Worm (Caenorhabditis elegans) whole organism, L3 larva: ENCODE measurements around the gene lips-13.
A peak's percentile ranks its signal among the peaks of the same experiment; 100 is the strongest.

ENCODE experiments used
- ceh-28 ChIP-seq: fragments of 150-350 bp; optimal IDR thresholded peaks from 2 replicates; lab custom pipeline; 2014; ENCODE audit warnings: missing biosample characterization, missing genetic modification reagents, missing genetic modification characterization
- ceh-82 ChIP-seq: fragments of 150-350 bp; optimal IDR thresholded peaks from 2 replicates; lab custom pipeline; 2014; ENCODE audit warnings: missing biosample characterization, missing genetic modification characterization
- ceh-9 ChIP-seq: sonication (generic microtip); optimal IDR thresholded peaks from 2 replicates; lab custom pipeline; 2018; ENCODE audit warnings: missing biosample characterization, missing genetic modification characterization
- daf-12 ChIP-seq: fragments of 150-350 bp; optimal IDR thresholded peaks from 2 replicates; lab custom pipeline; 2014; ENCODE audit warnings: missing biosample characterization, missing genetic modification reagents, missing genetic modification characterization
- egl-27 ChIP-seq: sonication (generic microtip); optimal IDR thresholded peaks from 4 replicates; lab custom pipeline; 2017; ENCODE audit warnings: missing biosample characterization, missing genetic modification reagents, missing genetic modification characterization
- egl-5 ChIP-seq: fragments of 150-350 bp; optimal IDR thresholded peaks from 2 replicates; lab custom pipeline; 2017; ENCODE audit warnings: missing biosample characterization, missing genetic modification reagents, missing genetic modification characterization, inconsistent platforms
- elt-2 ChIP-seq: sonication (generic microtip); optimal IDR thresholded peaks from 2 replicates; lab custom pipeline; 2016; ENCODE audit warnings: missing genetic modification reagents, mild to moderate bottlenecking, missing genetic modification characterization, missing compliant biosample characterization
- fkh-10 ChIP-seq: sonication (generic microtip); optimal IDR thresholded peaks from 2 replicates; lab custom pipeline; 2017; ENCODE audit warnings: missing biosample characterization, missing genetic modification reagents, missing genetic modification characterization
- fkh-2 ChIP-seq: fragments of 150-350 bp; optimal IDR thresholded peaks from 2 replicates; lab custom pipeline; 2014; ENCODE audit warnings: missing biosample characterization, missing genetic modification reagents, missing genetic modification characterization
- fos-1 ChIP-seq: fragments of 150-350 bp; optimal IDR thresholded peaks from 2 replicates; lab custom pipeline; 2014; ENCODE audit warnings: missing biosample characterization, missing genetic modification characterization
- hmg-11 ChIP-seq: sonication (generic microtip); optimal IDR thresholded peaks from 2 replicates; lab custom pipeline; 2016; ENCODE audit warnings: missing genetic modification characterization, missing compliant biosample characterization
- jun-1 ChIP-seq: fragments of 150-350 bp; optimal IDR thresholded peaks from 2 replicates; lab custom pipeline; 2014; ENCODE audit warnings: missing biosample characterization, missing genetic modification reagents, missing genetic modification characterization
- lin-15B ChIP-seq: fragments of 150-350 bp; optimal IDR thresholded peaks from 2 replicates; lab custom pipeline; 2014; ENCODE audit warnings: missing biosample characterization, missing genetic modification characterization
- lin-39 ChIP-seq: fragments of 150-350 bp; optimal IDR thresholded peaks from 2 replicates; lab custom pipeline; 2018; ENCODE audit warnings: missing biosample characterization, missing genetic modification reagents, missing genetic modification characterization
- lsy-12 ChIP-seq: sonication (generic microtip); optimal IDR thresholded peaks from 2 replicates; lab custom pipeline; 2016; ENCODE audit warnings: mild to moderate bottlenecking, missing genetic modification characterization, missing compliant biosample characterization
- mml-1 ChIP-seq: fragments of 150-350 bp; sonication (generic microtip); optimal IDR thresholded peaks from 3 replicates; lab custom pipeline; 2014; ENCODE audit warnings: missing biosample characterization, missing genetic modification characterization
- nfya-1 ChIP-seq: sonication (generic microtip); optimal IDR thresholded peaks from 2 replicates; lab custom pipeline; 2017; ENCODE audit warnings: missing genetic modification characterization, mild to moderate bottlenecking, missing compliant biosample characterization, antibody characterized with exemption, moderate library complexity; ENCODE audit not compliant: insufficient read depth
- nhr-11 ChIP-seq: fragments of 150-350 bp; optimal IDR thresholded peaks from 2 replicates; lab custom pipeline; 2014; ENCODE audit warnings: missing biosample characterization, missing genetic modification characterization
- nhr-12 ChIP-seq: fragments of 150-350 bp; optimal IDR thresholded peaks from 2 replicates; lab custom pipeline; 2014; ENCODE audit warnings: missing biosample characterization, missing genetic modification characterization
- nhr-23 ChIP-seq: fragments of 150-350 bp; optimal IDR thresholded peaks from 2 replicates; lab custom pipeline; 2014; ENCODE audit warnings: missing biosample characterization, missing genetic modification reagents, missing genetic modification characterization
- nhr-237 ChIP-seq: fragments of 150-350 bp; optimal IDR thresholded peaks from 2 replicates; lab custom pipeline; 2014; ENCODE audit warnings: missing biosample characterization, missing genetic modification characterization
- nhr-25 ChIP-seq: sonication (generic microtip); optimal IDR thresholded peaks from 2 replicates; lab custom pipeline; 2017; ENCODE audit warnings: missing biosample characterization, missing genetic modification characterization
- nhr-28 ChIP-seq: fragments of 150-350 bp; optimal IDR thresholded peaks from 2 replicates; lab custom pipeline; 2014; ENCODE audit warnings: missing biosample characterization, missing genetic modification characterization
- nhr-67 ChIP-seq: fragments of 150-350 bp; optimal IDR thresholded peaks from 2 replicates; lab custom pipeline; 2014; ENCODE audit warnings: missing biosample characterization, missing genetic modification characterization
- nhr-76 ChIP-seq: fragments of 150-350 bp; sonication (generic microtip); optimal IDR thresholded peaks from 5 replicates; lab custom pipeline; 2014; ENCODE audit warnings: missing biosample characterization, missing genetic modification characterization
- nhr-77 ChIP-seq: fragments of 150-350 bp; optimal IDR thresholded peaks from 2 replicates; lab custom pipeline; 2014; ENCODE audit warnings: missing biosample characterization, missing genetic modification characterization
- pha-4 ChIP-seq: fragments of 150-350 bp; optimal IDR thresholded peaks from 2 replicates; lab custom pipeline; 2014; ENCODE audit warnings: missing biosample characterization, missing genetic modification reagents, missing genetic modification characterization
- pqm-1 ChIP-seq: fragments of 150-350 bp; optimal IDR thresholded peaks from 2 replicates; lab custom pipeline; 2017; ENCODE audit warnings: missing biosample characterization, missing genetic modification characterization, inconsistent platforms
- sea-2 ChIP-seq: fragments of 150-350 bp; sonication (generic microtip); optimal IDR thresholded peaks from 4 replicates; lab custom pipeline; 2014; ENCODE audit warnings: missing biosample characterization, missing genetic modification reagents, missing genetic modification characterization
- skn-1 ChIP-seq: fragments of 150-350 bp; optimal IDR thresholded peaks from 2 replicates; lab custom pipeline; 2014; ENCODE audit warnings: missing biosample characterization, missing genetic modification characterization
- snpc-4 ChIP-seq: fragments of 150-350 bp; optimal IDR thresholded peaks from 2 replicates; lab custom pipeline; 2014; ENCODE audit warnings: missing biosample characterization, missing genetic modification characterization
- tbx-2 ChIP-seq: sonication (generic microtip); optimal IDR thresholded peaks from 2 replicates; lab custom pipeline; 2016; ENCODE audit warnings: mild to moderate bottlenecking, missing genetic modification characterization, missing compliant biosample characterization
- unc-39 ChIP-seq: sonication (generic microtip); optimal IDR thresholded peaks from 4 replicates; lab custom pipeline; 2017; ENCODE audit warnings: missing biosample characterization, missing genetic modification characterization
- unc-62 ChIP-seq: fragments of 150-350 bp; sonication (generic microtip); optimal IDR thresholded peaks from 4 replicates; lab custom pipeline; 2014; ENCODE audit warnings: missing biosample characterization, missing genetic modification reagents, missing genetic modification characterization
- zag-1 ChIP-seq: fragments of 150-350 bp; optimal IDR thresholded peaks from 2 replicates; lab custom pipeline; 2014; ENCODE audit warnings: missing biosample characterization, missing genetic modification characterization
- ztf-11 ChIP-seq: fragments of 150-350 bp; optimal IDR thresholded peaks from 2 replicates; lab custom pipeline; 2014; ENCODE audit warnings: missing biosample characterization, missing genetic modification characterization
- ztf-4 ChIP-seq: fragments of 150-350 bp; optimal IDR thresholded peaks from 2 replicates; lab custom pipeline; 2014; ENCODE audit warnings: missing biosample characterization, missing genetic modification characterization

The lips-13 gene

DNA sequence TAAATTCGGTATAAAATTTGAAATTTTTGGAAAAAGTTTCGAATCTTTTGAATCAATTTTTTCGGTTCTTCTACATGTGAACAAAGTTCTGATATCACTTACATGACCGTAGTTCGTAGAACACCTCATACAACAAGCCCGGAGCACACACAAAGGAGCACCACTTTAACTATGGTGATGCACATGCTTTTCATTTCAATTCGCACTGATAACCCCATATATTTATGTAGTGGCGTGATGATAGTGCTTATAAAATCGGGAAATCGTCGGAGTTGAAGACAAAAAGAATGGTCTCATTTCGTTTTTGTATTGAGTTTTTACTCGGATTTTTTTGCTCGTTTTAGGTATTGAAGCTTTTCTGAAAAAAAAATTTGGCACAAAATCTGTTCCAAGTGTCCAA is 22.8 kb upstream of the lips-13 start, which contains the start of gene W09B6.4:
W09B6.4 (minus strand) TSS at position 151 of the 400 bp plus-strand sequence.
- TF ChIP-seq nhr-76 (no peak), jun-1 (tag; lab: Kevin White, UChicago) (peak; percentile 54), elt-2 (peak; percentile 88), pqm-1 (tag; lab: Kevin White, UChicago) (peak; percentile 94)

DNA sequence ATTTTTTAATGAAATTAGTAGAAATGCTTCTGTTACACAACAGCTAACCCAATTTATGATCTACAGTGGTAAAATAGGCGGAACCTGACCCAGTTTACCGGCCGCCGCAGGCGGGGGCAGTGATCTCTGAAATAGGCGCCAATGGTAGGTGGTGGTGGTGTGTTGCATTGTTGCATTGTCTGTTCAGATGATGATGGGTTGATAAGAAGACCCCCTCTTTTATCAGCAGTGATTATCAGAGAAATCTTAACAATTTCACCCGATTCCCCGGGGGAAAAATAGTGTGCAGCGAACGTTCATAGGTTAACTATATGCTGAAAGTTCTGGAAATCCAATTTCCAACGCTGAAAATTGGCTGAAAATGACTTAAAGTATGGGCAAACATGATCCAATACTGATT is 20.8 kb upstream of the lips-13 start:
- no peak for TF ChIP-seq ztf-4 (tag; lab: Kevin White, UChicago)
- peak; percentile 71 for TF ChIP-seq pqm-1 (tag; lab: Kevin White, UChicago)
- TF ChIP-seq elt-2: peak; percentile 88

DNA sequence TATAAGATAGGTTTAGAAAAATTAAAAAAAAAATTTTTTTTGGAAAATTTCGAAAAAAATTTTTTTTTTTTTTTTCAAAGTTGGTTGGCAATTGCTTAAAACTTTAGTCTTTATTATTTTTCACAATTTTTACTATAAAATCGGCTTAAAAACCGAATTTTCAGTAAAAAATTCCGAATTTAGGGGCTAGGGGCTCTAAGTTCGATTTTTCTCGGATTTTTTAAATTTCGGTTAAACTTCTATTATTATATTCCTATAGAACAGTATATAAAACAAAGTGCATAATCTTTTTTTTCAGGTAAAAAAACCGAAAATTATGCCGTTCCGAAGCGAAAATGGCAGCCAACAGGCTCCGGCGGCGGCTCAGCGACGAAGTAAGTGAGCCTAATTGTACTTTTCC is 18.6 kb upstream of the lips-13 start, which contains the start of gene pod-2:
pod-2 (plus strand) TSS at position 301 of the 400 bp plus-strand sequence.
- TF ChIP-seq nfya-1 (tag; lab: Kevin White, UChicago) (no peak), nhr-67 (tag; lab: Kevin White, UChicago) (no peak), ceh-28 (tag; lab: Kevin White, UChicago) (no peak), snpc-4 (tag; lab: Kevin White, UChicago) (no peak), fkh-10 (GFP tag; lab: Kevin White, UChicago) (no peak), ceh-82 (no peak), daf-12 (tag; lab: Kevin White, UChicago) (no peak), nhr-11 (tag; lab: Kevin White, UChicago) (no peak), nhr-28 (tag; lab: Kevin White, UChicago) (no peak), ceh-9 (no peak), mml-1 (tag; lab: Kevin White, UChicago) (no peak), ztf-11 (no peak), fkh-2 (tag; lab: Kevin White, UChicago) (no peak), nhr-25 (no peak), sea-2 (no peak), tbx-2 (tag; lab: Kevin White, UChicago) (no peak), unc-62 (GFP tag; lab: Kevin White, UChicago) (no peak), skn-1 (no peak), unc-39 (tag; lab: Kevin White, UChicago) (no peak), lin-15B (tag; lab: Kevin White, UChicago) (no peak)
- TF ChIP-seq, all 47 proteins: peak for 0

DNA sequence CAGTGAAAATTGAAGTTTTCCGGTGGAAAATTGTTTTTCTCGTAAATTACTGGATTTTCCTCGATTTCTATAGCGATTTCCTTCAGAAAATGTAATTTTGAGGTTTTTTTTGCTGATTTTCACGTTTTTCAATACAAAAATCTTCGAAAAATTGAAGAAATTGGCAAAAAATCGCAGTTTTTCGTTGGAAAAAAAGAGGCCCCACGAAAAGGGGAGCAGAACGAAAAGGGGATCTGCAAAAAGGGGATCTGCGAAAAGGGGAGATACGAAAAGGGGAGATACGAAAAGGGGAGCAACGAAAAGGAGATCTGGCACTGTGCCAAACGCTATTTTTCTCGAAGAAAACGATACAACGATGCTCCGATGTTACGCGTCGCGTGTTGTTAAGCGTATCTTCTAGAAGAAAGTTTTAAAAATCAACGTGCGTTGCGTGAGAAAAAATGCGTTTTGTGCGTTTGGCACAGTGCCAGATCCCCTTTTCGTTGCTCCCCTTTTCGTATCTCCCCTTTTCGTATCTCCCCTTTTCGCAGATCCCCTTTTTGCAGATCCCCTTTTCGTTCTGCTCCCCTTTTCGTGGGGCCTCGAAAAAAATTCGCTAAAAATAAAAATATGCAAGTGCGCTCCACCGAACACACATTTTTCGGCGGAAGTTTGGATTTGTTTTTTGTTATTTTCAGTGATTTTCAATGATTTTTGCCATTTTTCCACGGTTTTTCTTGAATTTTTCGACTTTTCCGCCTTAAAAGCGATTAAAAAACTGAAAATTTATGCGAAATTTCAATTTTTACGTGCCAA is 16.7 kb upstream of the lips-13 start:
- TF ChIP-seq lsy-12 (tag; lab: Kevin White, UChicago) (peak; percentile 56), lin-39 (tag; lab: Kevin White, UChicago) (peak; percentile 24), pha-4 (tag; lab: Kevin White, UChicago) (peak; percentile 23), lin-15B (tag; lab: Kevin White, UChicago) (peak; percentile 45), nhr-23 (tag; lab: Kevin White, UChicago) (peak; percentile 18)

DNA sequence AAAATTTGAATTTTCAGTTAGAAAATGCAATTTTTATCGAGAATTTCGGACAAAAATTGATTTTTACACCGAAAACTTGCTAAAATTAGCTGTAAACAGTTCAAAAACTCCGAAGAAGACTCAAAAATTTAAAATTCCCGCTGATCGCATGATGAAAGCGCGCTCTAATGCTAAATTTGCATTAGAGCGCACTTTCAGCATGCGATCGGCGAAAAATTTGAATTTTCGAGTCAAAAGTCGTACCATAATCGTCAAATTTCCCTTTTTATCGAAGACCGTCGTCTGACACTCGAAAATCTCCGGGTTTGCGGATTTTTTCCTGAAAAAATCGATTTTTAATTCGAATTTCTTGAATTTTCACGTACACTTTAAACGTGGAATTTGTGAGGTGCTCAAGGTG is 15.5 kb upstream of the lips-13 start:
- TF ChIP-seq unc-39 (tag; lab: Kevin White, UChicago) (no peak), nhr-77 (tag; lab: Kevin White, UChicago) (no peak), egl-5 (tag; lab: Kevin White, UChicago) (no peak), zag-1 (tag; lab: Kevin White, UChicago) (no peak), egl-27 (tag; lab: Kevin White, UChicago) (no peak), pha-4 (tag; lab: Kevin White, UChicago) (no peak), nhr-237 (no peak), sea-2 (no peak), fos-1 (tag; lab: Kevin White, UChicago) (no peak), skn-1 (no peak), ztf-4 (tag; lab: Kevin White, UChicago) (no peak), nhr-28 (tag; lab: Kevin White, UChicago) (no peak), nhr-12 (no peak), tbx-2 (tag; lab: Kevin White, UChicago) (no peak), hmg-11 (tag; lab: Kevin White, UChicago) (no peak), mml-1 (tag; lab: Kevin White, UChicago) (no peak), nhr-67 (tag; lab: Kevin White, UChicago) (no peak), ceh-9 (no peak)
